Worm (Caenorhabditis elegans): ENCODE measurements around the gene somi-1.

- no peak for TF ChIP-seq skn-1 (tag; optimal IDR thresholded peaks at IDR 0.05)
- no peak for TF ChIP-seq nhr-77 (tag; optimal IDR thresholded peaks at IDR 0.05)
- no peak for TF ChIP-seq mdl-1 (tag; optimal IDR thresholded peaks at IDR 0.05)
- TF ChIP-seq unc-39 (tag; optimal IDR thresholded peaks at IDR 0.05), result no peak
- TF ChIP-seq mab-5 (tag; optimal IDR thresholded peaks at IDR 0.05), result no peak
- TF ChIP-seq fos-1 (tag; optimal IDR thresholded peaks at IDR 0.05), result no peak
- TF ChIP-seq elt-1 (tag; optimal IDR thresholded peaks at IDR 0.05), result no peak
- no peak for TF ChIP-seq nhr-10 (tag; optimal IDR thresholded peaks at IDR 0.05)
- TF ChIP-seq nhr-12 (tag; optimal IDR thresholded peaks at IDR 0.05), result no peak
- TF ChIP-seq lin-13 (GFP tag; optimal IDR thresholded peaks at IDR 0.05), result no peak
- no peak for TF ChIP-seq egl-27 (tag; optimal IDR thresholded peaks at IDR 0.05)
Measured at ce11 chrV:13427378-13427777, 36.2 kb upstream of the somi-1 start.

Data from whole organism, L2 larva.